Worm (Caenorhabditis elegans): ENCODE results near the gene W09D10.5.

- TF ChIP-seq dao-5 (tag; optimal IDR thresholded peaks at IDR 0.05): no peak
- TF ChIP-seq him-1 (tag; optimal IDR thresholded peaks at IDR 0.05): no peak
- TF ChIP-seq W03F9.2 (tag; optimal IDR thresholded peaks at IDR 0.05): no peak
Observed at ce11 chrIII:10757540-10757939, 46.2 kb upstream of the W09D10.5 start, which contains the start of gene rnf-113.
